Worm (Caenorhabditis elegans): ENCODE measurements around the gene ZK84.2.

The ZK84.2 gene

ce11 chrII:5974878-5975277 lies 39.3 kb upstream of the ZK84.2 start, which contains the start of gene B0034.5:
Gene B0034.5 (minus strand): TSS chrII:5974978.
- TF ChIP-seq ama-1 (optimal IDR thresholded peaks at IDR 0.05), result no peak
- TF ChIP-seq daf-8 (GFP tag; IDR thresholded peaks at IDR 0.05), result no peak
- TF ChIP-seq attf-4 (tag; optimal IDR thresholded peaks at IDR 0.05), result no peak

ce11 chrII:5988224-5988623 lies 25.9 kb upstream of the ZK84.2 start, which contains the start of gene ins-2:
Gene ins-2 (plus strand): TSS chrII:5988524.
- no peak for TF ChIP-seq aha-1 (tag)
- peak in 1 of 2 experiments; percentile 80 for TF ChIP-seq unc-62 (GFP tag; optimal IDR thresholded peaks at IDR 0.05 in 1 of 2)
- TF ChIP-seq unc-62 (tag; optimal IDR thresholded peaks at IDR 0.05), result no peak

ce11 chrII:5990668-5991067 lies 23.5 kb upstream of the ZK84.2 start, which contains the start of gene ins-3:
Gene ins-3 (minus strand): TSS chrII:5990768.
- TF ChIP-seq daf-16 (GFP tag; optimal IDR thresholded peaks at IDR 0.05) (no peak), daf-16 (tag; optimal IDR thresholded peaks at IDR 0.05) (no peak)

ce11 chrII:5996066-5996465 lies 18.1 kb upstream of the ZK84.2 start, which contains the start of gene ins-4:
Gene ins-4 (plus strand): TSS chrII:5996366.
- TF ChIP-seq snpc-4 (tag; optimal IDR thresholded peaks at IDR 0.05) (no peak), mxl-2 (GFP tag; conservative IDR thresholded peaks at IDR 0.05) (no peak), gei-8 (GFP tag; optimal IDR thresholded peaks at IDR 0.05) (no peak), duxl-1 (tag; optimal IDR thresholded peaks at IDR 0.05; ENCODE audit: poor library complexity) (no peak), zfp-3 (GFP tag; conservative IDR thresholded peaks at IDR 0.05) (no peak), dpl-1 (GFP tag; optimal IDR thresholded peaks at IDR 0.05) (no peak), ceh-62 (tag; optimal IDR thresholded peaks at IDR 0.05) (no peak), Y75B8A.6 (GFP tag; IDR thresholded peaks at IDR 0.05) (no peak), php-3 (GFP tag; IDR thresholded peaks at IDR 0.05) (no peak), nhr-10 (tag; optimal IDR thresholded peaks at IDR 0.05) (no peak), daf-12 (tag; optimal IDR thresholded peaks at IDR 0.05) (no peak), set-16 (GFP tag; IDR thresholded peaks at IDR 0.05) (no peak), aha-1 (tag) (no peak), sdz-12 (GFP tag; optimal IDR thresholded peaks at IDR 0.05) (no peak), lin-39 (tag; optimal IDR thresholded peaks at IDR 0.05) (no peak), dve-1 (tag; optimal IDR thresholded peaks at IDR 0.05; ENCODE audit: insufficient read depth) (no peak), hif-1 (tag; optimal IDR thresholded peaks at IDR 0.05) (no peak), nhr-42 (GFP tag; IDR thresholded peaks at IDR 0.05) (no peak), nhr-25 (tag; optimal IDR thresholded peaks at IDR 0.05; ENCODE audit: borderline replicate concordance, insufficient read depth) (no peak)

- TF ChIP-seq T20F7.1 (GFP tag; optimal IDR thresholded peaks at IDR 0.05) (no peak), lsy-2 (tag; optimal IDR thresholded peaks at IDR 0.05) (no peak), nhr-102 (tag; optimal IDR thresholded peaks at IDR 0.05) (no peak), spr-1 (tag; optimal IDR thresholded peaks at IDR 0.05) (no peak), mes-2 (tag; optimal IDR thresholded peaks at IDR 0.05; ENCODE audit: poor library complexity, severe bottlenecking) (no peak), nhr-111 (GFP tag; optimal IDR thresholded peaks at IDR 0.05) (no peak), snpc-1.2 (GFP tag; IDR thresholded peaks at IDR 0.05) (no peak), F26F4.8 (GFP tag; conservative IDR thresholded peaks at IDR 0.05) (no peak), nhr-41 (GFP tag; IDR thresholded peaks at IDR 0.05) (no peak), Y105C5A.15 (GFP tag; IDR thresholded peaks at IDR 0.05) (no peak), lin-1 (GFP tag; IDR thresholded peaks at IDR 0.05) (no peak), lim-7 (GFP tag; IDR thresholded peaks at IDR 0.05) (no peak), egl-43 (GFP tag; IDR thresholded peaks at IDR 0.05) (no peak), lir-3 (tag; optimal IDR thresholded peaks at IDR 0.05) (no peak), pqm-1 (tag; optimal IDR thresholded peaks at IDR 0.05) (no peak), daf-19 (GFP tag; conservative IDR thresholded peaks at IDR 0.05) (no peak), Y75B8A.6 (GFP tag; IDR thresholded peaks at IDR 0.05) (no peak), ces-1 (GFP tag; optimal IDR thresholded peaks at IDR 0.05) (no peak), daf-8 (GFP tag; IDR thresholded peaks at IDR 0.05) (no peak), tra-1 (GFP tag; IDR thresholded peaks at IDR 0.05) (no peak)
Measured at ce11 chrII:5997257-5997656, 16.9 kb upstream of the ZK84.2 start, which contains the start of gene ins-5. Gene ins-5 (plus strand): TSS chrII:5997557.
